Fruit fly (Drosophila melanogaster) Kc167 (cell line): Measurements from ENCODE around the gene Sem1.

Experiments
- Myc ChIP-seq: fragments of >200 bp; optimal IDR thresholded peaks from 2 replicates; lab custom pipeline; 2017; ENCODE audit warnings: missing external identifiers
- Sin3A ChIP-seq: fragments of >200 bp; optimal IDR thresholded peaks from 2 replicates; lab custom pipeline; 2018; ENCODE audit warnings: missing external identifiers
- h ChIP-seq: fragments of >200 bp; optimal IDR thresholded peaks from 3 replicates; lab custom pipeline; 2018; ENCODE audit warnings: missing external identifiers
- insv ChIP-seq: fragments of >200 bp; optimal IDR thresholded peaks from 3 replicates; lab custom pipeline; 2018; ENCODE audit warnings: missing external identifiers
- psq ChIP-seq: fragments of >200 bp; optimal IDR thresholded peaks from 2 replicates; lab custom pipeline; 2017; ENCODE audit warnings: missing external identifiers
- ttk ChIP-seq: sonication (Bioruptor generic); optimal IDR thresholded peaks from 2 replicates; lab custom pipeline; 2017; ENCODE audit warnings: missing external identifiers

Sem1 gene

dm6 chr2L:7051740-7052139 is 12.0 kb upstream of the Sem1 start:
- TF ChIP-seq h (lab: Kevin White, UChicago): no peak
- TF ChIP-seq psq (lab: Kevin White, UChicago): no peak
- TF ChIP-seq Myc (lab: Kevin White, UChicago): no peak

dm6 chr2L:7056189-7056926 is 7.4 kb upstream of the Sem1 start, which contains the start of gene Mnn1:
TSS of gene Mnn1 (plus strand) at chr2L:7056301.
- no peak for TF ChIP-seq insv

DNA sequence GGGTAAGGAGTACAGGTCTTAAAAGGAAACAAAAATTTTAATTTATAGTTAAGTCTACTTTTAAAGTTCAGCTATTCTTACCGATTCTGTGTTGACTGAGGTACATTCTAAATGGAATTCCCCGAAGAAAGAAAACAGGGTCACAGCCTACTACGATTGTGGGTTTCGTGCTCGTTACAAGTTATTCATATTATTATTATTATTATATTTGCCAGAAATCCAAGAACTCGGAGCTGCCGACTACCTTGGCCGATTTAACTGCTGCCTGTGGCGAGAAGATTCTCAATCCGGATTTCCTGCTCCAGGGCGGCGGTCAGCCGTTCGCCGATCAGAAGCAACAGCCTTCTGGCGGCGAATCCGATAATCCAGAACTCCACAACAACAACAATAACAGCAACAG is 3.0 kb upstream of the Sem1 start, which contains the start of gene Mst27D:
Gene Mst27D, minus strand, starts transcription at position 101 of the 400 bp plus-strand sequence.
- TF ChIP-seq Sin3A (lab: Kevin White, UChicago): no peak
- no peak for TF ChIP-seq h (lab: Kevin White, UChicago)
- no peak for TF ChIP-seq Myc (lab: Kevin White, UChicago)
- no peak for TF ChIP-seq ttk (lab: Kevin White, UChicago)
- no peak for TF ChIP-seq insv
- TF ChIP-seq psq (lab: Kevin White, UChicago): no peak

DNA sequence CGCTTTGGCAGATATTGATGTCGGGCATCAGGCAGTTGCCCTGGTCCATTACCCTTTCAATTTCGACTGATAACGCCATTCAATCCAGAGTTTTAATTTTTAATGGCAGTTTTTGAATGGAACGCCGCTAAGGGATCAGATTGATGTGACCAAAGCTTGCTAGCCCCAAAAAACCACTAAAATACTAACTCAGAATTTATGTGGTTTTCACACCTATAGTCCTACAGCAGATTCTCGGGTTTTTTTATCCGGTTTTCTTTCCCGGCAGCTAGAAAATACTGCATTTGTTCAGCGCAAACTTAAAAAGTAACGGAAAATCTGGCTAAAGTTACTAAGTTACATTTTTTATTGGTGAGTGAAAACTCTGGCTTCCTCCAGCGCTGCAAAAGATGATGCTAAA is 1.9 kb downstream of the Sem1 start, which contains the start of gene Nuf2:
Gene Nuf2, minus strand, starts transcription at position 151 of the 400 bp plus-strand sequence.
- TF ChIP-seq insv (no peak), Sin3A (lab: Kevin White, UChicago) (no peak), psq (lab: Kevin White, UChicago) (no peak), ttk (lab: Kevin White, UChicago) (no peak), Myc (lab: Kevin White, UChicago) (no peak), h (lab: Kevin White, UChicago) (no peak)

dm6 chr2L:7067683-7068082 is 3.9 kb downstream of the Sem1 start, which contains the start of gene Ugt307A1:
TSS of gene Ugt307A1 (plus strand) at chr2L:7067983.
- TF ChIP-seq insv: no peak
- TF ChIP-seq h (lab: Kevin White, UChicago): no peak
- no peak for TF ChIP-seq Myc (lab: Kevin White, UChicago)
- TF ChIP-seq Sin3A (lab: Kevin White, UChicago): no peak
- TF ChIP-seq psq (lab: Kevin White, UChicago): no peak
- no peak for TF ChIP-seq ttk (lab: Kevin White, UChicago)

DNA sequence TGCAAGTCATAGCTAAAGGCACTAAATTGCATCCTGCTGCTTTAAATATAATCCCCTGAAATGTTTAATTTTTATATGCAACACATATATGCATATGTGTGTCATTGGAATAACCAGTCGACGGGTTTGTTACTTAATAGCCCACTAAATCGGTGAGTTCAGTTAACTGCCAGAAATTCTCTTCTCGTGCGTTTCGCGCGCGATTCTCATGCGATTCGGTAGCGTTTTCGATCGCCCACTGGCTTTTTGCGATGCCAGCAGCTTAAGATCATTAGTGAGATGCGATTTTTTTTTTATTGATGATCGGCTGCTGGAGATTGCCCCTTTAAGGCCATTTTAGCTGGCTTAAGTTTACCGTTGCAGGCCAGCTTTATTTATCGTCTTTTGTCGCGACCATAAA is 7.4 kb downstream of the Sem1 start:
- TF ChIP-seq insv (no peak), ttk (lab: Kevin White, UChicago) (no peak), Myc (lab: Kevin White, UChicago) (no peak), psq (lab: Kevin White, UChicago) (no peak), h (lab: Kevin White, UChicago) (no peak), Sin3A (lab: Kevin White, UChicago) (no peak)

dm6 chr2L:7071862-7072261 is 8.1 kb downstream of the Sem1 start:
- no peak for TF ChIP-seq Sin3A (lab: Kevin White, UChicago)
- TF ChIP-seq h (lab: Kevin White, UChicago): no peak
- TF ChIP-seq psq (lab: Kevin White, UChicago): no peak
- TF ChIP-seq ttk (lab: Kevin White, UChicago): no peak
- TF ChIP-seq insv: no peak
- no peak for TF ChIP-seq Myc (lab: Kevin White, UChicago)

DNA sequence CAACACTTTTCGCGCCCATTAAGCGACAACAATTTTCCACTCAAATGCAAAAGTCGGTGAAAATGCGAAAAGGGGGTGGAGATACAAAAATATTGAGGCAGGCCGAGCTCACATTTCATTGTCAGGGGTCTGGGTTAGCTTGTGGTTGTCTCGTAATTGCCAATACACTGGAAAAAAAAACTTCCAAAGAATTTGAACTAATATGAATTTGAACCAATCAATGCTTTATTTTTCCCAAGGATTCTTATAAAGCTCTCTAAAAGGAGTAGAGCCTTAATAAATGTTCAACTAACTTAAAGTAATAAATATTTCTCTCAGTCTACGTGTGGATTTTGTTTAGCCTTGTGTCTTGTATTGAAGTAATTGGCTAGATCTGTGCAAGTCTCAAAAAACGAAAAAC is 9.2 kb downstream of the Sem1 start:
- TF ChIP-seq psq (lab: Kevin White, UChicago): no peak
- no peak for TF ChIP-seq insv

dm6 chr2L:7076055-7076700 is 12.4 kb downstream of the Sem1 start:
- TF ChIP-seq Myc (lab: Kevin White, UChicago): no peak
- no peak for TF ChIP-seq psq (lab: Kevin White, UChicago)
- TF ChIP-seq ttk (lab: Kevin White, UChicago): no peak

DNA sequence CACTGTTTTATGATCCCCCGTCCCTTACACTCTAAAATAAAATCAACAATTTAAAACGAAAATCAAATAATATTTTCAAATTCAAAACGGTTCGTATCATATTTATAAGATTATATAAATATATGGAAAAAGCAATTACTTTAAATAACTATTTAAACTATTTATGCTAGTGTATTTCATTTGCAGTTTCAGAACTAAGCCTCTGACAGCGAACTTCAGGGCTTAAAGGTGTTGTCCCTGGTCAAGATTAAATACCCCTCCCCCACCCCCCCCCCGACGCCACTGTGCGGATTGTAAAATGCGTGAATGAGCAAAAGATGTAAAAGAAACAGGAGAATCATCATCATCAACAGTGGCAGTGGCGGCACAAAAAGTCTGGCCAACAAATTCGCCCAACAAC is 13.0 kb downstream of the Sem1 start:
- TF ChIP-seq psq (lab: Kevin White, UChicago) (no peak), Sin3A (lab: Kevin White, UChicago) (no peak), insv (no peak), Myc (lab: Kevin White, UChicago) (no peak), h (lab: Kevin White, UChicago) (no peak), ttk (lab: Kevin White, UChicago) (no peak)

DNA sequence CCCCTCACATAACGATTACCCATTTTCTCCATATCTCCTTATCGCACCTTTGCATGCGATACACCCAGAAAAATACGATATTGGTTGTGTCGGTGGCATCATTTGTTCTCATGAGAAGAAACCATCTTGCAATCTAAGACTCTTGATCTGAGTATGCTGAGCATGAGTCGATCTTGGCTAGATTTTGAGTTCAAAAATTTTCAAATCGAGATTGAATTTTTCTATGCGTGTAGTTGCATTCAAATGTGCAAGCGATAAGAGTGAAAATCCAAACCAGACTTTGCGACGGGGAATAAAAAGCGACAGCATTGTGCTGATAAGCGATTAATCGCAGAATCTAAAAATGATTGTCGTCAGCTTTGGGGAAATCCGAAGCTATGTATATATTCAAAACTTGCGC is 17.5 kb downstream of the Sem1 start:
- TF ChIP-seq ttk (lab: Kevin White, UChicago): no peak
- TF ChIP-seq h (lab: Kevin White, UChicago): no peak
- no peak for TF ChIP-seq Myc (lab: Kevin White, UChicago)
- TF ChIP-seq Sin3A (lab: Kevin White, UChicago): no peak
- no peak for TF ChIP-seq insv
- TF ChIP-seq psq (lab: Kevin White, UChicago): no peak

- no peak for TF ChIP-seq psq (lab: Kevin White, UChicago)
- no peak for TF ChIP-seq ttk (lab: Kevin White, UChicago)
- TF ChIP-seq insv: no peak
- no peak for TF ChIP-seq Myc (lab: Kevin White, UChicago)
- TF ChIP-seq h (lab: Kevin White, UChicago): no peak
- no peak for TF ChIP-seq Sin3A (lab: Kevin White, UChicago)
Observed at dm6 chr2L:7082203-7082602, 18.4 kb downstream of the Sem1 start.
